Worm (Caenorhabditis elegans) whole organism, mixed stage, embryonic: ENCODE data around the gene C25D7.15.
"Not testable (repeated sequence)": the region's sequence is repeated elsewhere in the genome, so short reads cannot be mapped to it uniquely, and the experiment has no call there.

Experiments
- M03D4.4 ChIP-seq: sonication (generic microtip); optimal IDR thresholded peaks from 2 replicates; lab custom pipeline; 2017; ENCODE audit warnings: mild to moderate bottlenecking, missing genetic modification characterization, missing compliant biosample characterization
- bed-3 ChIP-seq: fragments of 200-800 bp; sonication (Bioruptor generic); optimal IDR thresholded peaks from 3 replicates; lab custom pipeline; 2018; ENCODE audit warnings: mild to moderate bottlenecking, missing genetic modification characterization, moderate library complexity, missing compliant biosample characterization
- blmp-1 ChIP-seq: fragments of 150-350 bp; optimal IDR thresholded peaks from 2 replicates; lab custom pipeline; 2014; ENCODE audit warnings: missing biosample characterization, missing genetic modification characterization
- ceh-43 ChIP-seq: fragments of 200-800 bp; sonication (Bioruptor generic); optimal IDR thresholded peaks from 2 replicates; lab custom pipeline; 2018; ENCODE audit warnings: mild to moderate bottlenecking, missing genetic modification characterization, moderate library complexity, missing compliant biosample characterization
- ceh-83 ChIP-seq: fragments of 200-800 bp; sonication (Bioruptor generic); optimal IDR thresholded peaks from 2 replicates; lab custom pipeline; 2018; ENCODE audit warnings: mild to moderate bottlenecking, missing genetic modification characterization, missing compliant biosample characterization
- ces-1 ChIP-seq: fragments of 150-350 bp; optimal IDR thresholded peaks from 2 replicates; lab custom pipeline; 2014; ENCODE audit warnings: missing biosample characterization, missing genetic modification reagents, missing genetic modification characterization
- cnd-1 ChIP-seq: fragments of 200-800 bp; sonication (Bioruptor generic); optimal IDR thresholded peaks from 2 replicates; lab custom pipeline; 2018; ENCODE audit warnings: mild to moderate bottlenecking, missing genetic modification characterization, missing compliant biosample characterization
- drap-1 ChIP-seq: fragments of 200-800 bp; sonication (Bioruptor generic); optimal IDR thresholded peaks from 3 replicates; lab custom pipeline; 2018; ENCODE audit warnings: mild to moderate bottlenecking, missing genetic modification characterization, missing compliant biosample characterization
- elt-1 ChIP-seq: sonication (generic microtip); optimal IDR thresholded peaks from 2 replicates; lab custom pipeline; 2017; ENCODE audit warnings: missing genetic modification characterization, mild to moderate bottlenecking, missing compliant biosample characterization, antibody characterized with exemption, moderate library complexity, borderline replicate concordance; ENCODE audit not compliant: insufficient read depth
- elt-3 ChIP-seq: fragments of 150-350 bp; optimal IDR thresholded peaks from 2 replicates; lab custom pipeline; 2014; ENCODE audit warnings: missing biosample characterization, missing genetic modification characterization
- flh-1 ChIP-seq: fragments of 200-800 bp; sonication (Bioruptor generic); optimal IDR thresholded peaks from 2 replicates; lab custom pipeline; 2018; ENCODE audit warnings: mild to moderate bottlenecking, missing genetic modification characterization, moderate library complexity, missing compliant biosample characterization
- ham-2 ChIP-seq: fragments of 200-800 bp; sonication (Bioruptor generic); optimal IDR thresholded peaks from 2 replicates; lab custom pipeline; 2018; ENCODE audit warnings: mild to moderate bottlenecking, missing genetic modification characterization, missing compliant biosample characterization
- hlh-1 ChIP-seq: fragments of 150-350 bp; optimal IDR thresholded peaks from 2 replicates; lab custom pipeline; 2014; ENCODE audit warnings: missing biosample characterization, missing genetic modification reagents, missing genetic modification characterization
- lin-13 ChIP-seq: fragments of 150-350 bp; optimal IDR thresholded peaks from 2 replicates; lab custom pipeline; 2014; ENCODE audit warnings: missing biosample characterization, missing genetic modification characterization
- lin-32 ChIP-seq: fragments of 200-800 bp; sonication (Bioruptor generic); optimal IDR thresholded peaks from 2 replicates; lab custom pipeline; 2018; ENCODE audit warnings: mild to moderate bottlenecking, missing genetic modification characterization, missing compliant biosample characterization
- mab-5 ChIP-seq: fragments of 150-350 bp; optimal IDR thresholded peaks from 2 replicates; lab custom pipeline; 2014; ENCODE audit warnings: missing biosample characterization, missing genetic modification characterization
- mep-1 ChIP-seq: fragments of 150-350 bp; optimal IDR thresholded peaks from 2 replicates; lab custom pipeline; 2017; ENCODE audit warnings: missing biosample characterization, missing genetic modification reagents, missing genetic modification characterization, inconsistent platforms
- mls-2 ChIP-seq: sonication (generic microtip); optimal IDR thresholded peaks from 2 replicates; lab custom pipeline; 2016; ENCODE audit warnings: mild to moderate bottlenecking, missing genetic modification characterization, moderate library complexity, missing compliant biosample characterization
- nhr-12 ChIP-seq: fragments of 150-350 bp; optimal IDR thresholded peaks from 2 replicates; lab custom pipeline; 2014; ENCODE audit warnings: missing biosample characterization, missing genetic modification characterization
- nhr-2 ChIP-seq: fragments of 150-350 bp; optimal IDR thresholded peaks from 2 replicates; lab custom pipeline; 2014; ENCODE audit warnings: missing biosample characterization, missing genetic modification characterization
- nhr-237 ChIP-seq: fragments of 150-350 bp; optimal IDR thresholded peaks from 2 replicates; lab custom pipeline; 2014; ENCODE audit warnings: missing biosample characterization, missing genetic modification characterization
- nhr-28 ChIP-seq: fragments of 150-350 bp; optimal IDR thresholded peaks from 2 replicates; lab custom pipeline; 2014; ENCODE audit warnings: missing biosample characterization, missing genetic modification characterization
- nhr-76 ChIP-seq: sonication (generic microtip); optimal IDR thresholded peaks from 2 replicates; lab custom pipeline; 2017; ENCODE audit warnings: missing biosample characterization, missing genetic modification characterization
- pha-4 ChIP-seq: fragments of 150-350 bp; optimal IDR thresholded peaks from 2 replicates; lab custom pipeline; 2018; ENCODE audit warnings: missing biosample characterization, missing genetic modification reagents, missing genetic modification characterization
- snpc-4 ChIP-seq: fragments of 150-350 bp; optimal IDR thresholded peaks from 2 replicates; lab custom pipeline; 2014; ENCODE audit warnings: missing biosample characterization, missing genetic modification characterization
- tbx-8 ChIP-seq: fragments of 200-800 bp; sonication (Bioruptor generic); optimal IDR thresholded peaks from 2 replicates; lab custom pipeline; 2018; ENCODE audit warnings: mild to moderate bottlenecking, missing genetic modification characterization, moderate library complexity, missing compliant biosample characterization
- unc-39 ChIP-seq: fragments of 150-350 bp; optimal IDR thresholded peaks from 2 replicates; lab custom pipeline; 2014; ENCODE audit warnings: missing biosample characterization, missing genetic modification characterization
- unc-62 ChIP-seq: fragments of 150-350 bp; optimal IDR thresholded peaks from 2 replicates; lab custom pipeline; 2014; ENCODE audit warnings: missing biosample characterization, missing genetic modification reagents, missing genetic modification characterization
- zip-8 ChIP-seq: fragments of 150-350 bp; optimal IDR thresholded peaks from 2 replicates; lab custom pipeline; 2014; ENCODE audit warnings: missing biosample characterization, missing genetic modification characterization
- ztf-11 ChIP-seq: fragments of 150-350 bp; optimal IDR thresholded peaks from 2 replicates; lab custom pipeline; 2014; ENCODE audit warnings: missing biosample characterization, missing genetic modification characterization

The C25D7.15 gene

ce11 chrV:15036769-15037168 is 22.8 kb upstream of the C25D7.15 start, which contains the start of gene melo-3:
Gene melo-3, minus strand, starts transcription at chrV:15036869.
- TF ChIP-seq ces-1 (GFP tag; lab: Kevin White, UChicago); flh-1; elt-3 (tag; lab: Kevin White, UChicago): not testable (repeated sequence)

- no peak for TF ChIP-seq nhr-28 (tag; lab: Kevin White, UChicago)
- no peak for TF ChIP-seq nhr-2 (tag; lab: Kevin White, UChicago)
- no peak for TF ChIP-seq elt-1 (tag; lab: Kevin White, UChicago)
- TF ChIP-seq mep-1, result no peak
- no peak for TF ChIP-seq mab-5 (tag; lab: Kevin White, UChicago)
- no peak for TF ChIP-seq bed-3 (GFP tag; lab: Kevin White, UChicago)
- no peak for TF ChIP-seq mls-2 (tag; lab: Kevin White, UChicago)
- no peak for TF ChIP-seq M03D4.4 (tag; lab: Kevin White, UChicago)
- TF ChIP-seq ztf-11 (tag; lab: Kevin White, UChicago), result no peak
- no peak for TF ChIP-seq ces-1 (GFP tag; lab: Kevin White, UChicago)
- TF ChIP-seq drap-1, result no peak
- no peak for TF ChIP-seq nhr-237 (tag; lab: Kevin White, UChicago)
- TF ChIP-seq pha-4 (tag; lab: Kevin White, UChicago), result no peak
- TF ChIP-seq elt-3 (tag; lab: Kevin White, UChicago), result no peak
- TF ChIP-seq zip-8 (tag; lab: Kevin White, UChicago), result no peak
- no peak for TF ChIP-seq unc-62 (GFP tag; lab: Kevin White, UChicago)
- TF ChIP-seq ceh-83 (GFP tag; lab: Kevin White, UChicago), result no peak
- TF ChIP-seq lin-13 (tag; lab: Kevin White, UChicago), result no peak
- TF ChIP-seq unc-39 (tag; lab: Kevin White, UChicago), result no peak
- TF ChIP-seq blmp-1 (tag; lab: Kevin White, UChicago), result no peak
- TF ChIP-seq, all 35 proteins: peak for 0
Measured at ce11 chrV:15048107-15048506, 11.5 kb upstream of the C25D7.15 start, which contains the start of gene sdc-3. Gene sdc-3, minus strand, starts transcription at chrV:15048207.

DNA sequence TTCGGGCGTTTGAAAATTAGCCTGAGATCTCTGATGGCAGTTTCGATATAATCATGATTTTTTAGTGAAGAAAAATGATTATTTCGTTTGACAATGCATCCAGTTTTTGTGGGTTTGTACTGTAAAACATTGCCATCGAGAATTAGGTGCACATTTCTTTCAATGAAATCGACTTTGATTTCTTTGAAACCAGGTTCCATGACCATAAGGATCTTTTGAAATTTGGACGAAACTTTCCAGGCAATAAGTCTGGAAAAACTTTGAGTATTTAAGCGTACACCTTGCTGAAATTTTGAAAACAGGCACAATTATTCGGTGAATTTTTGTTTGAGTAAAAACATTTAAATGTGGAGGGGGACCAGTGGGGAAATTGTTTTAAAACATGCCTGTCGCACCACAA is 7.9 kb upstream of the C25D7.15 start:
- no peak for TF ChIP-seq nhr-12 (tag; lab: Kevin White, UChicago)
- no peak for TF ChIP-seq mab-5 (tag; lab: Kevin White, UChicago)
- no peak for TF ChIP-seq ceh-43 (GFP tag; lab: Kevin White, UChicago)
- TF ChIP-seq snpc-4 (tag; lab: Kevin White, UChicago), result no peak
- TF ChIP-seq ztf-11 (tag; lab: Kevin White, UChicago), result no peak
- no peak for TF ChIP-seq unc-62 (GFP tag; lab: Kevin White, UChicago)
- no peak for TF ChIP-seq nhr-76 (tag; lab: Kevin White, UChicago)

ce11 chrV:15052368-15052767 is 7.2 kb upstream of the C25D7.15 start, which contains the start of the genes fbxa-82 and C25D7.5:
Gene fbxa-82, minus strand, starts transcription at chrV:15052530.
Gene C25D7.5, plus strand, starts transcription at chrV:15052650.
- no peak for TF ChIP-seq pha-4 (tag; lab: Kevin White, UChicago)
- TF ChIP-seq tbx-8 (GFP tag; lab: Kevin White, UChicago), result no peak
- TF ChIP-seq mab-5 (tag; lab: Kevin White, UChicago), result no peak
- no peak for TF ChIP-seq cnd-1 (tag; lab: Kevin White, UChicago)
- no peak for TF ChIP-seq hlh-1 (tag; lab: Kevin White, UChicago)
- no peak for TF ChIP-seq elt-1 (tag; lab: Kevin White, UChicago)
- no peak for TF ChIP-seq flh-1
- no peak for TF ChIP-seq nhr-28 (tag; lab: Kevin White, UChicago)
- no peak for TF ChIP-seq ham-2 (GFP tag; lab: Kevin White, UChicago)
- no peak for TF ChIP-seq lin-32 (GFP tag; lab: Kevin White, UChicago)
- TF ChIP-seq nhr-76 (tag; lab: Kevin White, UChicago), result no peak
- no peak for TF ChIP-seq ceh-43 (GFP tag; lab: Kevin White, UChicago)
- no peak for TF ChIP-seq snpc-4 (tag; lab: Kevin White, UChicago)

- no peak for TF ChIP-seq unc-39 (tag; lab: Kevin White, UChicago)
- TF ChIP-seq zip-8 (tag; lab: Kevin White, UChicago), result peak; percentile 61
Measured at ce11 chrV:15054733-15055132, 4.9 kb upstream of the C25D7.15 start.
